Worm (Caenorhabditis elegans) whole organism, L1 larva: ENCODE results near the gene srh-74.

Source experiments
- blmp-1 ChIP-seq: fragments of 150-350 bp; optimal IDR thresholded peaks from 2 replicates; lab custom pipeline; 2014; ENCODE audit warnings: missing biosample characterization, missing genetic modification characterization
- egl-13 ChIP-seq: sonication (generic microtip); optimal IDR thresholded peaks from 2 replicates; lab custom pipeline; 2016; ENCODE audit warnings: missing genotype, missing genetic modification reagents, missing genetic modification characterization, missing compliant biosample characterization
- fkh-10 ChIP-seq: sonication (generic microtip); optimal IDR thresholded peaks from 2 replicates; lab custom pipeline; 2017; ENCODE audit warnings: missing biosample characterization, missing genetic modification reagents, missing genetic modification characterization
- lin-15B ChIP-seq: fragments of 150-350 bp; sonication (generic microtip); optimal IDR thresholded peaks from 3 replicates; lab custom pipeline; 2014; ENCODE audit warnings: missing biosample characterization, missing genetic modification characterization
- lin-39 ChIP-seq: fragments of 150-350 bp; optimal IDR thresholded peaks from 2 replicates; lab custom pipeline; 2014; ENCODE audit warnings: missing biosample characterization, missing genetic modification reagents, missing genetic modification characterization
- lsy-2 ChIP-seq, 2 experiments: fragments of 150-350 bp; optimal IDR thresholded peaks; 2 replicates each; lab custom pipeline; 2014; ENCODE audit warnings: missing biosample characterization in 2 of 2, missing genetic modification characterization in 2 of 2
- nhr-28 ChIP-seq: fragments of 150-350 bp; optimal IDR thresholded peaks from 2 replicates; lab custom pipeline; 2014; ENCODE audit warnings: missing biosample characterization, missing genetic modification characterization
- rnt-1 ChIP-seq: sonication (generic microtip); optimal IDR thresholded peaks from 2 replicates; lab custom pipeline; 2016; ENCODE audit warnings: mild to moderate bottlenecking, missing genetic modification characterization, moderate library complexity, missing compliant biosample characterization
- unc-86 ChIP-seq: sonication (generic microtip); optimal IDR thresholded peaks from 2 replicates; lab custom pipeline; 2016; ENCODE audit warnings: missing genetic modification characterization, missing compliant biosample characterization
- vab-15 ChIP-seq: sonication (generic microtip); optimal IDR thresholded peaks from 2 replicates; lab custom pipeline; 2017; ENCODE audit warnings: missing genotype, mild to moderate bottlenecking, missing genetic modification characterization, missing compliant biosample characterization
- zag-1 ChIP-seq: fragments of 150-350 bp; optimal IDR thresholded peaks from 2 replicates; lab custom pipeline; 2014; ENCODE audit warnings: missing biosample characterization, missing genetic modification characterization
- ztf-11 ChIP-seq, 2 experiments: sonication (generic microtip); optimal IDR thresholded peaks; 2 replicates each; lab custom pipeline; 2016 to 2017; ENCODE audit warnings: missing genetic modification characterization in 2 of 2, missing biosample characterization in 1 of 2, missing compliant biosample characterization in 1 of 2
- ztf-4 ChIP-seq: fragments of 150-350 bp; optimal IDR thresholded peaks from 2 replicates; lab custom pipeline; 2014; ENCODE audit warnings: missing biosample characterization, missing genetic modification characterization

- TF ChIP-seq nhr-28, result no peak
- TF ChIP-seq lsy-2 (tag; optimal IDR thresholded peaks at IDR 0.05; lab: Kevin White, UChicago), result no peak
- no peak for TF ChIP-seq lin-15B (tag; lab: Kevin White, UChicago)
- no peak for TF ChIP-seq fkh-10 (GFP tag; lab: Kevin White, UChicago)
- no peak for TF ChIP-seq ztf-4 (tag; lab: Kevin White, UChicago)
- no peak for TF ChIP-seq unc-86 (tag; lab: Kevin White, UChicago)
- TF ChIP-seq egl-13 (tag; lab: Kevin White, UChicago), result no peak
- no peak for TF ChIP-seq lin-39 (tag; lab: Kevin White, UChicago)
- no peak for TF ChIP-seq vab-15 (tag; lab: Kevin White, UChicago)
- no peak for TF ChIP-seq zag-1 (tag; lab: Kevin White, UChicago)
- TF ChIP-seq rnt-1 (tag; lab: Kevin White, UChicago), result no peak
- TF ChIP-seq blmp-1 (tag; lab: Kevin White, UChicago), result peak; percentile 5
- TF ChIP-seq ztf-11 (tag; optimal IDR thresholded peaks at IDR 0.05; lab: Kevin White, UChicago), result no peak
Observed at ce11 chrV:11095873-11096272, 47.3 kb upstream of the srh-74 start, which contains the start of gene Y42A5A.3.
